Worm (Caenorhabditis elegans) whole organism, L4 larva: ENCODE data around the gene epn-1.

ENCODE experiments used
- F44E2.7 ChIP-seq: fragments of 200-800 bp; sonication (Bioruptor generic); IDR thresholded peaks from 2 replicates; pipeline ENCODE4 v2.1.2; 2022; ENCODE audit warnings: missing genetic modification characterization, missing compliant biosample characterization
- T20F7.1 ChIP-seq: fragments of 200-800 bp; sonication (Bioruptor generic); optimal IDR thresholded peaks from 2 replicates; lab custom pipeline; 2018; ENCODE audit warnings: mild to moderate bottlenecking, missing genetic modification characterization, missing compliant biosample characterization
- T26A8.4 ChIP-seq: fragments of 200-800 bp; sonication (Bioruptor generic); IDR thresholded peaks from 2 replicates; pipeline ENCODE4 v1.3.6; 2022; ENCODE audit warnings: missing genetic modification characterization, missing compliant biosample characterization
- Y48G9A.11 ChIP-seq: fragments of 200-800 bp; sonication (Bioruptor generic); IDR thresholded peaks from 2 replicates; pipeline ENCODE4 v1.3.6; 2022; ENCODE audit warnings: missing genetic modification reagents, missing genetic modification characterization, missing compliant biosample characterization
- Y75B8A.6 ChIP-seq: fragments of 200-800 bp; sonication (Bioruptor generic); IDR thresholded peaks from 2 replicates; pipeline ENCODE4 v1.3.6; 2022; ENCODE audit warnings: missing genetic modification reagents, missing genetic modification characterization, missing compliant biosample characterization
- ZK337.2 ChIP-seq: fragments of 200-800 bp; sonication (Bioruptor generic); IDR thresholded peaks from 2 replicates; pipeline ENCODE4 v1.3.6; 2022; ENCODE audit warnings: missing genetic modification reagents, missing genetic modification characterization, missing compliant biosample characterization
- aha-1 ChIP-seq: fragments of 150-350 bp; peaks from one replicate; lab custom pipeline; 2014; ENCODE audit warnings: missing biosample characterization, missing genetic modification characterization
- ceh-44 ChIP-seq: fragments of 200-800 bp; sonication (Bioruptor generic); IDR thresholded peaks from 2 replicates; pipeline ENCODE4 v1.3.6; 2022; ENCODE audit warnings: missing genetic modification reagents, missing genetic modification characterization, missing compliant biosample characterization
- cey-2 ChIP-seq: sonication (generic microtip); optimal IDR thresholded peaks from 3 replicates; lab custom pipeline; 2017; ENCODE audit warnings: missing genetic modification characterization, mild to moderate bottlenecking, missing compliant biosample characterization, antibody characterized with exemption, borderline replicate concordance; ENCODE audit not compliant: insufficient read depth
- ctbp-1 ChIP-seq: fragments of 200-800 bp; sonication (Bioruptor generic); IDR thresholded peaks from 2 replicates; pipeline ENCODE4 v1.3.6; 2022; ENCODE audit warnings: missing genetic modification reagents, missing genetic modification characterization, missing compliant biosample characterization
- daf-12 ChIP-seq: fragments of 150-350 bp; optimal IDR thresholded peaks from 2 replicates; lab custom pipeline; 2014; ENCODE audit warnings: missing biosample characterization, missing genetic modification reagents, missing genetic modification characterization
- daf-16 ChIP-seq, 3 experiments: sonication (generic microtip); optimal IDR thresholded peaks; 2 replicates each; lab custom pipeline; 2016 to 2017; ENCODE audit warnings: missing genetic modification characterization in 3 of 3, missing genetic modification reagents in 3 of 3, mild to moderate bottlenecking in 2 of 3, missing compliant biosample characterization in 2 of 3, missing biosample characterization in 1 of 3, moderate library complexity in 1 of 3
- dmd-6 ChIP-seq: fragments of 200-800 bp; sonication (Bioruptor generic); IDR thresholded peaks from 2 replicates; pipeline ENCODE4 v1.3.6; 2022; ENCODE audit warnings: missing genetic modification reagents, missing genetic modification characterization, missing compliant biosample characterization
- dpl-1 ChIP-seq: fragments of 150-350 bp; optimal IDR thresholded peaks from 2 replicates; lab custom pipeline; 2014; ENCODE audit warnings: missing biosample characterization, missing genetic modification reagents, missing genetic modification characterization
- dve-1 ChIP-seq: sonication (generic microtip); optimal IDR thresholded peaks from 2 replicates; lab custom pipeline; 2017; ENCODE audit warnings: antibody characterized with exemption, mild to moderate bottlenecking, missing genetic modification characterization, missing compliant biosample characterization; ENCODE audit not compliant: insufficient read depth
- hif-1 ChIP-seq, 2 experiments: sonication (generic microtip); optimal IDR thresholded peaks; 2 replicates each; lab custom pipeline; 2016 to 2017; ENCODE audit warnings: missing compliant biosample characterization in 2 of 2, missing genetic modification characterization in 2 of 2, missing genetic modification reagents in 2 of 2, missing genotype in 2 of 2, mild to moderate bottlenecking in 1 of 2
- hlh-11 ChIP-seq: fragments of 200-800 bp; sonication (Bioruptor generic); optimal IDR thresholded peaks from 2 replicates; lab custom pipeline; 2018; ENCODE audit warnings: mild to moderate bottlenecking, missing genetic modification characterization, missing compliant biosample characterization
- lin-13 ChIP-seq: fragments of 150-350 bp; optimal IDR thresholded peaks from 2 replicates; lab custom pipeline; 2014; ENCODE audit warnings: missing biosample characterization, missing genetic modification reagents, missing genetic modification characterization
- madf-5 ChIP-seq, 2 experiments: fragments of 200-800 bp; sonication (Bioruptor generic); IDR thresholded peaks; 2 replicates each; pipeline ENCODE4 v1.3.6; 2022; ENCODE audit warnings: missing compliant biosample characterization in 2 of 2, missing genetic modification characterization in 2 of 2
- madf-9 ChIP-seq: fragments of 200-800 bp; sonication (Bioruptor generic); conservative IDR thresholded peaks from 2 replicates; pipeline ENCODE4 v1.3.6; 2022; ENCODE audit warnings: missing genetic modification reagents, missing genetic modification characterization, missing compliant biosample characterization
- mdt-29 ChIP-seq: fragments of 200-800 bp; sonication (Bioruptor generic); IDR thresholded peaks from 2 replicates; pipeline ENCODE4 v1.3.6; 2022; ENCODE audit warnings: missing genetic modification reagents, missing genetic modification characterization, missing compliant biosample characterization
- mes-2 ChIP-seq: sonication (generic microtip); optimal IDR thresholded peaks from 2 replicates; lab custom pipeline; 2016; ENCODE audit warnings: missing genotype, mild to moderate bottlenecking, missing genetic modification characterization, missing compliant biosample characterization; ENCODE audit not compliant: poor library complexity, severe bottlenecking
- mxl-3 ChIP-seq: fragments of 200-800 bp; sonication (Bioruptor generic); optimal IDR thresholded peaks from 2 replicates; lab custom pipeline; 2018; ENCODE audit warnings: mild to moderate bottlenecking, missing genetic modification characterization, missing compliant biosample characterization
- nhr-10 ChIP-seq: fragments of 150-350 bp; optimal IDR thresholded peaks from 2 replicates; lab custom pipeline; 2014; ENCODE audit warnings: missing biosample characterization, missing genetic modification characterization
- nhr-28 ChIP-seq: fragments of 150-350 bp; optimal IDR thresholded peaks from 2 replicates; lab custom pipeline; 2014; ENCODE audit warnings: missing biosample characterization, missing genetic modification characterization
- nhr-41 ChIP-seq: fragments of 200-800 bp; sonication (Bioruptor generic); IDR thresholded peaks from 2 replicates; pipeline ENCODE4 v1.3.6; 2022; ENCODE audit warnings: missing genetic modification reagents, missing genetic modification characterization, missing compliant biosample characterization
- php-3 ChIP-seq: fragments of 200-800 bp; sonication (Bioruptor generic); IDR thresholded peaks from 2 replicates; pipeline ENCODE4 v1.3.6; 2022; ENCODE audit warnings: missing genetic modification reagents, missing genetic modification characterization, missing compliant biosample characterization
- pqm-1 ChIP-seq: sonication (generic microtip); optimal IDR thresholded peaks from 2 replicates; lab custom pipeline; 2017; ENCODE audit warnings: missing biosample characterization, missing genetic modification characterization
- set-16 ChIP-seq: fragments of 200-800 bp; sonication (Bioruptor generic); IDR thresholded peaks from 2 replicates; pipeline ENCODE4 v1.3.6; 2022; ENCODE audit warnings: missing genetic modification reagents, missing genetic modification characterization, missing compliant biosample characterization
- snpc-1.2 ChIP-seq: fragments of 200-800 bp; sonication (Bioruptor generic); IDR thresholded peaks from 2 replicates; pipeline ENCODE4 v1.3.6; 2022; ENCODE audit warnings: missing genetic modification reagents, missing genetic modification characterization, missing compliant biosample characterization
- snpc-4 ChIP-seq: fragments of 150-350 bp; optimal IDR thresholded peaks from 2 replicates; lab custom pipeline; 2014; ENCODE audit warnings: missing biosample characterization, missing genetic modification characterization
- tag-97 ChIP-seq: fragments of 200-800 bp; sonication (Bioruptor generic); IDR thresholded peaks from 2 replicates; pipeline ENCODE4 v1.3.6; 2022; ENCODE audit warnings: missing genetic modification characterization, missing compliant biosample characterization
- unc-130 ChIP-seq: sonication (generic microtip); optimal IDR thresholded peaks from 2 replicates; lab custom pipeline; 2016; ENCODE audit warnings: missing genetic modification reagents, missing genetic modification characterization, missing compliant biosample characterization
- unc-62 ChIP-seq, 3 experiments: fragments of 150-350 bp in 1 of 3; sonication (generic microtip); optimal IDR thresholded peaks in 2 of 3; peaks in 1 of 3; 1 replicate in 1 of 3; 2 replicates in 2 of 3; lab custom pipeline; 2014 to 2017; ENCODE audit warnings: missing biosample characterization in 3 of 3, missing genetic modification characterization in 3 of 3, missing genetic modification reagents in 3 of 3, missing genotype in 1 of 3
- ztf-11 ChIP-seq: fragments of 150-350 bp; optimal IDR thresholded peaks from 2 replicates; lab custom pipeline; 2014; ENCODE audit warnings: missing biosample characterization, missing genetic modification characterization

epn-1 gene

ce11 chrX:14775222-14775621, 43.1 kb downstream of the epn-1 start:
- TF ChIP-seq ceh-44 (GFP tag; lab: Robert Waterston, UW) (no peak), unc-62 (GFP tag; optimal IDR thresholded peaks at IDR 0.05 in 1 of 2; lab: Kevin White, UChicago) (peak in 1 of 2 experiments; percentile 93), unc-62 (tag; optimal IDR thresholded peaks at IDR 0.05; lab: Kevin White, UChicago) (no peak)

ce11 chrX:14773238-14773637, 45.1 kb downstream of the epn-1 start, which contains the start of gene unc-3:
unc-3 (plus strand) TSS chrX:14773538.
- TF ChIP-seq snpc-4 (tag; lab: Kevin White, UChicago) (no peak), tag-97 (GFP tag; lab: Robert Waterston, UW) (no peak), ctbp-1 (GFP tag; lab: Robert Waterston, UW) (no peak), hif-1 (tag; optimal IDR thresholded peaks at IDR 0.05; lab: Kevin White, UChicago) (no peak), php-3 (GFP tag; lab: Robert Waterston, UW) (0 out of 2 replicates have a peak, but pooled peaks have one; percentile 10)
- TF ChIP-seq, all 104 proteins: peak for 1

ce11 chrX:14771682-14772081, 46.6 kb downstream of the epn-1 start, which contains the start of gene Y16B4A.2:
Y16B4A.2 (minus strand) TSS chrX:14771851.
- TF ChIP-seq pqm-1 (tag; lab: Kevin White, UChicago), result peak; percentile 46
- no peak for TF ChIP-seq ctbp-1 (GFP tag; lab: Robert Waterston, UW)
- TF ChIP-seq dmd-6, result peak; percentile 39; the same call in 1 of the 2 replicates
- TF ChIP-seq unc-130, result no peak
- TF ChIP-seq hlh-11 (tag; lab: Kevin White, UChicago), result peak; percentile 10
- no peak for TF ChIP-seq Y48G9A.11
- peak; percentile 70; the same call in 1 of the 2 replicates for TF ChIP-seq php-3 (GFP tag; lab: Robert Waterston, UW)
- no peak for TF ChIP-seq mdt-29
- peak; percentile 27 for TF ChIP-seq nhr-28
- no peak for TF ChIP-seq snpc-1.2 (GFP tag; lab: Robert Waterston, UW)

- TF ChIP-seq pqm-1 (tag; lab: Kevin White, UChicago) (peak; percentile 65), aha-1 (tag; lab: Kevin White, UChicago) (peak; percentile 63), hlh-11 (tag; lab: Kevin White, UChicago) (peak; percentile 6), ztf-11 (tag; lab: Kevin White, UChicago) (no peak), F44E2.7 (GFP tag; lab: Robert Waterston, UW) (no peak), nhr-28 (peak; percentile 40), dve-1 (tag; lab: Kevin White, UChicago) (peak; percentile 1), T20F7.1 (no peak), dmd-6 (peak; percentile 52), php-3 (GFP tag; lab: Robert Waterston, UW) (no peak), cey-2 (no peak)
These were observed 48.0 kb downstream of the epn-1 start for ce11 chrX:14770336-14770735.

- peak in 1 of 2 experiments; percentile 94 for TF ChIP-seq unc-62 (GFP tag; optimal IDR thresholded peaks at IDR 0.05 in 1 of 2; lab: Kevin White, UChicago)
- no peak for TF ChIP-seq unc-62 (tag; optimal IDR thresholded peaks at IDR 0.05; lab: Kevin White, UChicago)
- no peak for TF ChIP-seq daf-16 (GFP tag; optimal IDR thresholded peaks at IDR 0.05; lab: Kevin White, UChicago)
- peak; percentile 65 for TF ChIP-seq daf-16 (tag; optimal IDR thresholded peaks at IDR 0.05; lab: Kevin White, UChicago)
- peak; percentile 56 for TF ChIP-seq hlh-11 (tag; lab: Kevin White, UChicago)
- TF ChIP-seq nhr-28, result peak; percentile 79
- TF ChIP-seq Y75B8A.6 (GFP tag; lab: Robert Waterston, UW), result no peak
- peak; percentile 73 for TF ChIP-seq pqm-1 (tag; lab: Kevin White, UChicago)
- TF ChIP-seq dmd-6, result peak; percentile 68
- peak; percentile 9 for TF ChIP-seq aha-1 (tag; lab: Kevin White, UChicago)
- no peak for TF ChIP-seq lin-13 (GFP tag; lab: Kevin White, UChicago)
- TF ChIP-seq Y48G9A.11, result no peak
- peak; percentile 31 for TF ChIP-seq dve-1 (tag; lab: Kevin White, UChicago)
These were observed 49.3 kb downstream of the epn-1 start for ce11 chrX:14768989-14769388.

- TF ChIP-seq lin-13 (GFP tag; lab: Kevin White, UChicago) (no peak), madf-9 (GFP tag; lab: Robert Waterston, UW) (no peak), mes-2 (no peak), nhr-41 (GFP tag; lab: Robert Waterston, UW) (no peak), madf-5 (GFP tag; IDR thresholded peaks at IDR 0.05; lab: Robert Waterston, UW) (0 out of 4 replicates have a peak, but pooled peaks of 1 of the 2 experiments have one; percentile 49), set-16 (GFP tag; lab: Robert Waterston, UW) (peak; percentile 59; the same call in 1 of the 2 replicates), nhr-10 (no peak), daf-12 (tag; lab: Kevin White, UChicago) (no peak), T26A8.4 (GFP tag; lab: Robert Waterston, UW) (no peak), dpl-1 (GFP tag; lab: Kevin White, UChicago) (no peak), mxl-3 (GFP tag; lab: Kevin White, UChicago) (no peak), snpc-1.2 (GFP tag; lab: Robert Waterston, UW) (peak; percentile 63; the same call in 1 of the 2 replicates), ZK337.2 (GFP tag; lab: Robert Waterston, UW) (no peak)
These were observed 50.5 kb downstream of the epn-1 start for ce11 chrX:14767813-14768212.
